Worm (Caenorhabditis elegans): ENCODE results near the gene Y47D3A.14.

The Y47D3A.14 gene

ce11 chrIII:11197327-11197726, 39.3 kb downstream of the Y47D3A.14 start (continued):
- TF ChIP-seq nhr-111 (GFP tag; optimal IDR thresholded peaks at IDR 0.05): no peak
- TF ChIP-seq lin-15B (tag; optimal IDR thresholded peaks at IDR 0.05): no peak
- no peak for TF ChIP-seq fos-1 (tag; optimal IDR thresholded peaks at IDR 0.05)
- TF ChIP-seq snpc-1.2 (GFP tag; IDR thresholded peaks at IDR 0.05): no peak
- no peak for TF ChIP-seq ceh-44 (GFP tag; IDR thresholded peaks at IDR 0.05)
- TF ChIP-seq dve-1 (tag; optimal IDR thresholded peaks at IDR 0.05; ENCODE audit: insufficient read depth): peak; percentile 53
- TF ChIP-seq daf-8 (GFP tag; IDR thresholded peaks at IDR 0.05): no peak
- no peak for TF ChIP-seq nhr-77 (tag; optimal IDR thresholded peaks at IDR 0.05)
- TF ChIP-seq ZK546.5 (tag; optimal IDR thresholded peaks at IDR 0.05): no peak
- TF ChIP-seq egl-43 (GFP tag; IDR thresholded peaks at IDR 0.05): no peak
- no peak for TF ChIP-seq snpc-4 (tag; optimal IDR thresholded peaks at IDR 0.05)
- no peak for TF ChIP-seq mdt-29 (GFP tag; IDR thresholded peaks at IDR 0.05)
- no peak for TF ChIP-seq spr-3 (GFP tag; optimal IDR thresholded peaks at IDR 0.05)
- no peak for TF ChIP-seq lin-39 (tag; optimal IDR thresholded peaks at IDR 0.05)
- TF ChIP-seq rbr-2 (tag; optimal IDR thresholded peaks at IDR 0.05): no peak
- TF ChIP-seq nhr-11 (tag; optimal IDR thresholded peaks at IDR 0.05): no peak
- TF ChIP-seq ctbp-1 (GFP tag; IDR thresholded peaks at IDR 0.05): no peak
- no peak for TF ChIP-seq fkh-10 (GFP tag; optimal IDR thresholded peaks at IDR 0.05)
- no peak for TF ChIP-seq lin-29 (GFP tag; IDR thresholded peaks at IDR 0.05)
- no peak for TF ChIP-seq ZK337.2 (GFP tag; IDR thresholded peaks at IDR 0.05)
- no peak for TF ChIP-seq jun-1 (tag; optimal IDR thresholded peaks at IDR 0.05)
- no peak for TF ChIP-seq mxl-2 (GFP tag; conservative IDR thresholded peaks at IDR 0.05)
- no peak for TF ChIP-seq lin-13 (GFP tag; optimal IDR thresholded peaks at IDR 0.05)
- no peak for TF ChIP-seq T20F7.1 (GFP tag; optimal IDR thresholded peaks at IDR 0.05)
- no peak for TF ChIP-seq nhr-102 (tag; optimal IDR thresholded peaks at IDR 0.05)
- TF ChIP-seq ztf-7 (tag; optimal IDR thresholded peaks at IDR 0.05): no peak
- peak; percentile 84 for TF ChIP-seq hlh-11 (tag; optimal IDR thresholded peaks at IDR 0.05)
- TF ChIP-seq ztf-11 (tag; optimal IDR thresholded peaks at IDR 0.05): no peak
- peak; percentile 51; the same call in 1 of the 2 replicates for TF ChIP-seq lin-1 (GFP tag; IDR thresholded peaks at IDR 0.05)
- TF ChIP-seq lsy-2 (tag; optimal IDR thresholded peaks at IDR 0.05): no peak
- TF ChIP-seq ceh-20 (GFP tag; IDR thresholded peaks at IDR 0.05): no peak
- no peak for TF ChIP-seq Y105C5A.15 (GFP tag; IDR thresholded peaks at IDR 0.05)
- no peak for TF ChIP-seq Y48G9A.11 (GFP tag; IDR thresholded peaks at IDR 0.05)
- no peak for TF ChIP-seq tag-97 (GFP tag; IDR thresholded peaks at IDR 0.05)

ce11 chrIII:11195553-11195952, 41.1 kb downstream of the Y47D3A.14 start:
- 0 out of 2 replicates have a peak, but pooled peaks have one; percentile 10 for TF ChIP-seq lin-1 (GFP tag; IDR thresholded peaks at IDR 0.05)
- TF ChIP-seq nhr-28 (tag; optimal IDR thresholded peaks at IDR 0.05): peak; percentile 34
- TF ChIP-seq pqm-1 (tag; optimal IDR thresholded peaks at IDR 0.05): peak; percentile 79
- TF ChIP-seq F37D6.2 (tag; optimal IDR thresholded peaks at IDR 0.05): no peak
- TF ChIP-seq dmd-6 (GFP tag; IDR thresholded peaks at IDR 0.05): peak; percentile 48
- peak; percentile 76 for TF ChIP-seq tra-1 (GFP tag; IDR thresholded peaks at IDR 0.05)
- TF ChIP-seq daf-16 (GFP tag; optimal IDR thresholded peaks at IDR 0.05): no peak
- peak; percentile 65 for TF ChIP-seq daf-16 (tag; optimal IDR thresholded peaks at IDR 0.05)
- peak; percentile 28 for TF ChIP-seq dve-1 (tag; optimal IDR thresholded peaks at IDR 0.05; ENCODE audit: insufficient read depth)
- TF ChIP-seq hlh-11 (tag; optimal IDR thresholded peaks at IDR 0.05): peak; percentile 59
- no peak for TF ChIP-seq unc-130 (GFP tag; optimal IDR thresholded peaks at IDR 0.05)
- 0 out of 2 replicates have a peak, but pooled peaks have one; percentile 20 for TF ChIP-seq ctbp-1 (GFP tag; IDR thresholded peaks at IDR 0.05)
- no peak for TF ChIP-seq nhr-76 (tag; optimal IDR thresholded peaks at IDR 0.05)
